Worm (Caenorhabditis elegans): ENCODE data around the gene mmab-1.

DNA sequence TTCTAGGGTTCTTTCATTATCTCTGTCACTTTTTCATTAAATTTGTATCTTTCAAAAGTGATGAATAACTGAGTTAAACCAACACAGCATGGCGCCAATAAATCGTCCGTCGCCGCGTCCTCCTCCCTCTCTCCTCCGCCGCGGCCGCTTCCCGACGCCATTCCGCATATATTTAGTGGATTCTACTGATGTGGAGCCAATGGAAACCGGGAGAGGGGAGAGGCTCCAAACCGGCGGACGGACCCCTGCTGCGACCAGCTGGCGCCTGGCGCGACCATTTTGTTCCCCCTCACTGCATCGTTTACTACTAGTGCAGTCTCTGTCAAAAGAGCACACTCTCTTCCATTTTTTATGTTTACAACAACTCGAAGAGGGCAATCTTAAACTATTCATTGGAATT lies 29.3 kb upstream of the mmab-1 start:
- TF ChIP-seq dpl-1 (GFP tag; optimal IDR thresholded peaks at IDR 0.05) (no peak), unc-62 (GFP tag; optimal IDR thresholded peaks at IDR 0.05) (no peak), elt-3 (tag; optimal IDR thresholded peaks at IDR 0.05) (no peak), snpc-4 (tag; optimal IDR thresholded peaks at IDR 0.05) (no peak), C34B4.2 (tag; optimal IDR thresholded peaks at IDR 0.05) (no peak), jun-1 (tag; optimal IDR thresholded peaks at IDR 0.05) (no peak), nhr-11 (tag; optimal IDR thresholded peaks at IDR 0.05) (no peak), pag-3 (tag; optimal IDR thresholded peaks at IDR 0.05; ENCODE audit: borderline replicate concordance, insufficient read depth) (no peak), mab-9 (GFP tag; IDR thresholded peaks at IDR 0.05) (no peak), snu-23 (GFP tag; optimal IDR thresholded peaks at IDR 0.05) (no peak), fkh-10 (GFP tag; optimal IDR thresholded peaks at IDR 0.05) (no peak), ceh-88 (GFP tag; IDR thresholded peaks at IDR 0.05) (no peak), nhr-237 (tag; optimal IDR thresholded peaks at IDR 0.05) (no peak), efl-1 (optimal IDR thresholded peaks at IDR 0.05) (no peak), efl-1 (GFP tag; optimal IDR thresholded peaks at IDR 0.05 in 1 of 2) (no peak)

Data from whole organism, L1 larva.